Worm (Caenorhabditis elegans): Measurements from ENCODE around the gene nst-1.

The nst-1 gene

DNA sequence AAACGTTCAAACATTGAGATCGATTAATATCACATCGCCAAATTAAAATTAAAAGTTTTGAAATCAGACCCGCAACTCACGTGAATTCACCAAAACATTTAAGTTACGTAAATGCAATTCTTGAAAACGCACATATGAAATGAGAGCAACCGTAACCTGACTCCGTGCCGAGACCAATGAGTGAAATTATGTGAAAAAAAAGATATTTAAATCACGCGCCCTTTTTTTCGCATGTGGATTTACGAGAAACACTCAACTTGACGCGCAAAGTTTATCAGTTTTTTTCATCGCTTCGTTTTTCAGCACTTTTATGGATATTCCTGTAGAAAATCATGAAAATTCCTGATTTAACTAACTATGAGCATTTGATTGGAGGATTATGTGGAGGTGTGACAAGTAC, 7.0 kb downstream of the nst-1 start, which contains the start of the genes gei-14 and slc-25A32:
TSS of gene gei-14 (minus strand) at position 175 of the 400 bp plus-strand sequence.
TSS of gene slc-25A32 (plus strand) at position 242 of the 400 bp plus-strand sequence.
- 0 out of 2 replicates have a peak, but pooled peaks have one; percentile 25 for TF ChIP-seq nhr-19 (GFP tag; conservative IDR thresholded peaks at IDR 0.05)
- TF ChIP-seq fkh-4 (tag; optimal IDR thresholded peaks at IDR 0.05; ENCODE audit: borderline replicate concordance): no peak
- peak; percentile 1 for TF ChIP-seq fos-1 (tag; optimal IDR thresholded peaks at IDR 0.05)
- TF ChIP-seq ceh-63 (GFP tag; optimal IDR thresholded peaks at IDR 0.05): no peak
- TF ChIP-seq nhr-90 (tag; optimal IDR thresholded peaks at IDR 0.05; ENCODE audit: poor library complexity): no peak
- no peak for TF ChIP-seq aha-1 (tag; optimal IDR thresholded peaks at IDR 0.05)
- peak; percentile 68 to 81 for TF ChIP-seq lsy-2 (tag; optimal IDR thresholded peaks at IDR 0.05)
- no peak for TF ChIP-seq nhr-12 (tag; optimal IDR thresholded peaks at IDR 0.05)
- no peak for TF ChIP-seq unc-86 (tag; optimal IDR thresholded peaks at IDR 0.05)
- TF ChIP-seq nhr-47 (tag; optimal IDR thresholded peaks at IDR 0.05): no peak
- no peak for TF ChIP-seq mdl-1 (tag; optimal IDR thresholded peaks at IDR 0.05)
- TF ChIP-seq rnt-1 (tag; optimal IDR thresholded peaks at IDR 0.05): peak; percentile 33
- TF ChIP-seq xbp-1 (tag; optimal IDR thresholded peaks at IDR 0.05): peak; percentile 13
- TF ChIP-seq isw-1 (GFP tag; IDR thresholded peaks at IDR 0.05): no peak
- TF ChIP-seq lir-3 (tag; optimal IDR thresholded peaks at IDR 0.05; ENCODE audit: poor library complexity): no peak
- TF ChIP-seq blmp-1 (tag; optimal IDR thresholded peaks at IDR 0.05): peak; percentile 55
- TF ChIP-seq ceh-90 (tag; optimal IDR thresholded peaks at IDR 0.05): no peak
- no peak for TF ChIP-seq jun-1 (tag; optimal IDR thresholded peaks at IDR 0.05)
- no peak for TF ChIP-seq irx-1 (tag; optimal IDR thresholded peaks at IDR 0.05)
- TF ChIP-seq swsn-7 (tag; optimal IDR thresholded peaks at IDR 0.05): no peak
- no peak for TF ChIP-seq ceh-8 (GFP tag; optimal IDR thresholded peaks at IDR 0.05)
- no peak for TF ChIP-seq unc-62 (GFP tag; optimal IDR thresholded peaks at IDR 0.05)
- TF ChIP-seq snpc-4 (tag; optimal IDR thresholded peaks at IDR 0.05): no peak
- no peak for TF ChIP-seq mep-1 (tag; optimal IDR thresholded peaks at IDR 0.05)
- TF ChIP-seq ces-1 (GFP tag; optimal IDR thresholded peaks at IDR 0.05): no peak
- TF ChIP-seq lin-39 (tag; optimal IDR thresholded peaks at IDR 0.05): no peak
- no peak for TF ChIP-seq aly-2 (tag; optimal IDR thresholded peaks at IDR 0.05)
- no peak for TF ChIP-seq zag-1 (tag; optimal IDR thresholded peaks at IDR 0.05)
- peak; percentile 40 for TF ChIP-seq snu-23 (GFP tag; optimal IDR thresholded peaks at IDR 0.05)
- no peak for TF ChIP-seq C34B4.2 (tag; optimal IDR thresholded peaks at IDR 0.05)
- TF ChIP-seq nhr-84 (tag; optimal IDR thresholded peaks at IDR 0.05): no peak
- no peak for TF ChIP-seq unc-30 (tag; optimal IDR thresholded peaks at IDR 0.05)
- no peak for TF ChIP-seq lin-14 (GFP tag; optimal IDR thresholded peaks at IDR 0.05)
- no peak for TF ChIP-seq pax-3 (tag; optimal IDR thresholded peaks at IDR 0.05)
- TF ChIP-seq lin-15B (tag; optimal IDR thresholded peaks at IDR 0.05): peak; percentile 53
- no peak for TF ChIP-seq unc-98 (GFP tag; IDR thresholded peaks at IDR 0.05)
- TF ChIP-seq ceh-88 (GFP tag; IDR thresholded peaks at IDR 0.05): no peak
- TF ChIP-seq lin-35 (GFP tag; optimal IDR thresholded peaks at IDR 0.05): peak; percentile 91 to 96
- peak; percentile 4 for TF ChIP-seq tbx-2 (tag; optimal IDR thresholded peaks at IDR 0.05)
- no peak for TF ChIP-seq lin-13 (GFP tag; optimal IDR thresholded peaks at IDR 0.05)
- no peak for TF ChIP-seq efl-3 (GFP tag; optimal IDR thresholded peaks at IDR 0.05)
- peak; percentile 65 for TF ChIP-seq nhr-85 (tag)
- TF ChIP-seq ama-1 (optimal IDR thresholded peaks at IDR 0.05): no peak
- peak; percentile 39 for TF ChIP-seq skn-1 (tag; optimal IDR thresholded peaks at IDR 0.05)
- peak; percentile 78 for TF ChIP-seq F16B12.6 (tag; optimal IDR thresholded peaks at IDR 0.05)
- TF ChIP-seq grh-1 (GFP tag; IDR thresholded peaks at IDR 0.05): no peak
- TF ChIP-seq nhr-237 (tag; optimal IDR thresholded peaks at IDR 0.05): no peak
- TF ChIP-seq dpl-1 (GFP tag; optimal IDR thresholded peaks at IDR 0.05): peak; percentile 88 to 92 (median 90)
- no peak for TF ChIP-seq unc-130 (tag; optimal IDR thresholded peaks at IDR 0.05)
- no peak for TF ChIP-seq ets-5 (GFP tag; IDR thresholded peaks at IDR 0.05)
- peak; percentile 46 for TF ChIP-seq nhr-71 (tag; optimal IDR thresholded peaks at IDR 0.05)
- peak; percentile 92 to 95 for TF ChIP-seq efl-1 (optimal IDR thresholded peaks at IDR 0.05)
- peak; percentile 90 to 99 for TF ChIP-seq efl-1 (GFP tag; optimal IDR thresholded peaks at IDR 0.05 in 1 of 2)
- TF ChIP-seq hlh-17 (GFP tag; optimal IDR thresholded peaks at IDR 0.05; ENCODE audit: borderline replicate concordance): no peak
- TF ChIP-seq ztf-4 (tag; optimal IDR thresholded peaks at IDR 0.05): no peak
